Fruit fly (Drosophila melanogaster) whole organism, embryonic: ENCODE results near the gene Glg1.

Experiments used
- Bgb ChIP-seq: fragments of 200-800 bp; sonication (Bioruptor generic); IDR thresholded peaks from 2 replicates; pipeline ENCODE4 v1.3.6; 2022; ENCODE audit warnings: missing biosample characterization, missing genetic modification characterization; ENCODE audit not compliant: partially characterized antibody
- CG10267 ChIP-seq: fragments of 200-800 bp; sonication (Bioruptor generic); optimal IDR thresholded peaks from 2 replicates; lab custom pipeline; 2018; ENCODE audit warnings: missing biosample characterization, mild to moderate bottlenecking, missing genetic modification characterization, moderate library complexity
- CG12219 ChIP-seq: fragments of 200-800 bp; sonication (Bioruptor generic); optimal IDR thresholded peaks from 3 replicates; lab custom pipeline; 2018; ENCODE audit warnings: missing biosample characterization, mild to moderate bottlenecking, missing genetic modification characterization
- CG13287 ChIP-seq: fragments of 200-800 bp; sonication (Bioruptor generic); IDR thresholded peaks from 2 replicates; pipeline ENCODE4 v1.3.6; 2022; ENCODE audit warnings: missing biosample characterization, missing genetic modification characterization; ENCODE audit not compliant: partially characterized antibody
- CG1647 ChIP-seq: fragments of 200-800 bp; sonication (Bioruptor generic); optimal IDR thresholded peaks from 3 replicates; lab custom pipeline; 2016; ENCODE audit warnings: missing biosample characterization, missing genetic modification characterization
- CG17385 ChIP-seq: fragments of 200-800 bp; sonication (Bioruptor generic); optimal IDR thresholded peaks from 3 replicates; lab custom pipeline; 2018; ENCODE audit warnings: missing biosample characterization, mild to moderate bottlenecking, missing genetic modification characterization
- CG31224 ChIP-seq: fragments of 200-800 bp; sonication (Bioruptor generic); IDR thresholded peaks from 2 replicates; pipeline ENCODE4 v1.3.6; 2022; ENCODE audit warnings: missing biosample characterization, missing genetic modification characterization
- CG32772 ChIP-seq: fragments of 200-800 bp; sonication (Bioruptor generic); IDR thresholded peaks from 2 replicates; pipeline ENCODE4 v1.3.6; 2022; ENCODE audit warnings: missing biosample characterization, missing genetic modification characterization
- CG3726 ChIP-seq: fragments of 200-800 bp; sonication (Bioruptor generic); IDR thresholded peaks from 3 replicates; pipeline ENCODE4, ENCODE4 v1.3.6; 2022; ENCODE audit warnings: missing biosample characterization, missing genetic modification characterization
- CG3995 ChIP-seq: fragments of 200-800 bp; sonication (Bioruptor generic); optimal IDR thresholded peaks from 3 replicates; lab custom pipeline; 2016; ENCODE audit warnings: missing biosample characterization, missing genetic modification characterization
- CG4730 ChIP-seq: fragments of 200-800 bp; sonication (Bioruptor generic); IDR thresholded peaks from 2 replicates; pipeline ENCODE4 v1.3.6; 2022; ENCODE audit warnings: missing biosample characterization, missing genetic modification characterization
- CG5245 ChIP-seq: fragments of 200-800 bp; sonication (Bioruptor generic); optimal IDR thresholded peaks from 3 replicates; lab custom pipeline; 2016; ENCODE audit warnings: missing biosample characterization, missing genetic modification characterization
- CG7372 ChIP-seq: fragments of 200-800 bp; sonication (Bioruptor generic); IDR thresholded peaks from 2 replicates; pipeline ENCODE4 v1.3.6; 2022; ENCODE audit warnings: missing biosample characterization, missing genetic modification characterization
- CG7556 ChIP-seq: fragments of 200-800 bp; sonication (Bioruptor generic); optimal IDR thresholded peaks from 2 replicates; lab custom pipeline; 2017; ENCODE audit warnings: missing biosample characterization, mild to moderate bottlenecking, missing genetic modification characterization
- CG7987 ChIP-seq: fragments of 200-800 bp; sonication (Bioruptor generic); optimal IDR thresholded peaks from 2 replicates; lab custom pipeline; 2018; ENCODE audit warnings: missing biosample characterization, mild to moderate bottlenecking, missing genetic modification characterization, moderate library complexity
- CG9876 ChIP-seq: fragments of 200-800 bp; sonication (Bioruptor generic); optimal IDR thresholded peaks from 2 replicates; lab custom pipeline; 2016; ENCODE audit warnings: missing biosample characterization, missing genetic modification characterization
- CHES-1-like ChIP-seq: fragments of 200-800 bp; sonication (Bioruptor generic); optimal IDR thresholded peaks from 2 replicates; lab custom pipeline; 2016; ENCODE audit warnings: missing biosample characterization, missing genetic modification characterization
- D19B ChIP-seq: fragments of 200-800 bp; sonication (Bioruptor generic); optimal IDR thresholded peaks from 2 replicates; lab custom pipeline; 2017; ENCODE audit warnings: missing biosample characterization, mild to moderate bottlenecking, missing genetic modification characterization
- Dll ChIP-seq: fragments of 200-800 bp; sonication (Bioruptor generic); IDR thresholded peaks from 4 replicates; pipeline ENCODE4 v1.3.6; 2022; ENCODE audit warnings: missing biosample characterization, missing genetic modification characterization; ENCODE audit not compliant: partially characterized antibody
- Eip74EF ChIP-seq, 2 experiments: fragments of 200-800 bp in 1 of 2; fragments of >200 bp in 1 of 2; sonication (Bioruptor generic) in 1 of 2; optimal IDR thresholded peaks; 2 replicates each; lab custom pipeline; 2017 to 2019; ENCODE audit warnings: missing biosample characterization in 2 of 2, missing genetic modification characterization in 2 of 2, mild to moderate bottlenecking in 1 of 2, moderate library complexity in 1 of 2
- MESR4 ChIP-seq: fragments of 200-800 bp; sonication (Bioruptor generic); optimal IDR thresholded peaks from 2 replicates; lab custom pipeline; 2018; ENCODE audit warnings: missing biosample characterization, mild to moderate bottlenecking, missing genetic modification characterization, moderate library complexity
- Neu2 ChIP-seq: fragments of 200-800 bp; sonication (Bioruptor generic); optimal IDR thresholded peaks from 3 replicates; lab custom pipeline; 2016; ENCODE audit warnings: missing biosample characterization, missing genetic modification characterization, borderline replicate concordance
- Nf-YB ChIP-seq: fragments of 200-800 bp; sonication (Bioruptor generic); optimal IDR thresholded peaks from 3 replicates; lab custom pipeline; 2019; ENCODE audit warnings: missing biosample characterization, mild to moderate bottlenecking, missing genetic modification characterization, moderate library complexity
- Pdp1 ChIP-seq, 2 experiments: fragments of 200-800 bp; sonication (Bioruptor generic); optimal IDR thresholded peaks; 3 replicates each; lab custom pipeline; 2016; ENCODE audit warnings: missing biosample characterization in 2 of 2, missing genetic modification characterization in 2 of 2, mild to moderate bottlenecking in 1 of 2, moderate library complexity in 1 of 2
- Ravus ChIP-seq: fragments of 200-800 bp; sonication (Bioruptor generic); IDR thresholded peaks from 2 replicates; pipeline ENCODE4 v1.3.6; 2022; ENCODE audit warnings: missing biosample characterization, missing genetic modification characterization
- Sin3A ChIP-seq: fragments of >200 bp; optimal IDR thresholded peaks from 2 replicates; lab custom pipeline; 2018
- Six4 ChIP-seq: fragments of 200-800 bp; sonication (Bioruptor generic); optimal IDR thresholded peaks from 2 replicates; lab custom pipeline; 2016; ENCODE audit warnings: missing biosample characterization, missing genetic modification characterization
- Taf1 ChIP-seq: fragments of 200-800 bp; sonication (Bioruptor generic); IDR thresholded peaks from 2 replicates; pipeline ENCODE4 v1.3.6; 2022; ENCODE audit warnings: missing biosample characterization, missing genetic modification characterization
- ab ChIP-seq: fragments of 200-800 bp; sonication (Bioruptor generic); optimal IDR thresholded peaks from 2 replicates; lab custom pipeline; 2016; ENCODE audit warnings: missing biosample characterization, missing genetic modification characterization
- ash1 ChIP-seq: fragments of 200-800 bp; sonication (Bioruptor generic); optimal IDR thresholded peaks from 2 replicates; lab custom pipeline; 2018; ENCODE audit warnings: missing biosample characterization, mild to moderate bottlenecking, missing genetic modification characterization
- ato ChIP-seq: fragments of 200-800 bp; sonication (Bioruptor generic); IDR thresholded peaks from 2 replicates; pipeline ENCODE4 v1.3.6; 2022; ENCODE audit warnings: missing biosample characterization, missing genetic modification characterization; ENCODE audit not compliant: partially characterized antibody
- croc ChIP-seq: fragments of 200-800 bp; sonication (Bioruptor generic); conservative IDR thresholded peaks from 3 replicates; pipeline ENCODE4 v1.3.6; 2022; ENCODE audit warnings: missing biosample characterization, missing genetic modification characterization
- da ChIP-seq: fragments of 200-800 bp; sonication (Bioruptor generic); optimal IDR thresholded peaks from 2 replicates; lab custom pipeline; 2016; ENCODE audit warnings: missing biosample characterization, missing genetic modification characterization
- dimm ChIP-seq: fragments of 200-800 bp; sonication (Bioruptor generic); IDR thresholded peaks from 2 replicates; pipeline ENCODE4 v1.3.6; 2022; ENCODE audit warnings: missing biosample characterization, missing genetic modification characterization
- dm ChIP-seq: fragments of 200-800 bp; sonication (Bioruptor generic); optimal IDR thresholded peaks from 3 replicates; lab custom pipeline; 2016; ENCODE audit warnings: missing biosample characterization, missing genetic modification characterization
- ftz-f1 ChIP-seq: fragments of 200-800 bp; sonication (Bioruptor generic); optimal IDR thresholded peaks from 2 replicates; lab custom pipeline; 2016; ENCODE audit warnings: missing biosample characterization, missing genetic modification characterization
- fu2 ChIP-seq: fragments of 200-800 bp; sonication (Bioruptor generic); optimal IDR thresholded peaks from 2 replicates; lab custom pipeline; 2016; ENCODE audit warnings: missing biosample characterization, missing genetic modification characterization
- gfzf ChIP-seq: fragments of 200-800 bp; sonication (Bioruptor generic); optimal IDR thresholded peaks from 2 replicates; lab custom pipeline; 2016; ENCODE audit warnings: missing biosample characterization, mild to moderate bottlenecking, missing genetic modification characterization, moderate library complexity
- knrl ChIP-seq: fragments of 200-800 bp; sonication (Bioruptor generic); IDR thresholded peaks from 3 replicates; pipeline ENCODE4 v1.3.6; 2022; ENCODE audit warnings: missing biosample characterization, missing genetic modification characterization; ENCODE audit not compliant: partially characterized antibody
- lola ChIP-seq, 3 experiments: fragments of >200 bp in 2 of 3; fragments of 200-800 bp in 1 of 3; sonication (Bioruptor generic) in 1 of 3; optimal IDR thresholded peaks; 2 replicates each; lab custom pipeline; 2017 to 2019; ENCODE audit warnings: missing biosample characterization in 3 of 3, missing genetic modification characterization in 3 of 3, mild to moderate bottlenecking in 1 of 3, moderate library complexity in 1 of 3
- nau ChIP-seq: fragments of 200-800 bp; sonication (Bioruptor generic); optimal IDR thresholded peaks from 3 replicates; lab custom pipeline; 2017; ENCODE audit warnings: missing biosample characterization, mild to moderate bottlenecking, missing genetic modification characterization, missing genetic modification reagents
- pum ChIP-seq: fragments of 200-800 bp; sonication (Bioruptor generic); optimal IDR thresholded peaks from 2 replicates; lab custom pipeline; 2016; ENCODE audit warnings: missing biosample characterization, missing genetic modification characterization
- pzg ChIP-seq: fragments of 200-800 bp; sonication (Bioruptor generic); optimal IDR thresholded peaks from 3 replicates; lab custom pipeline; 2018; ENCODE audit warnings: missing biosample characterization, mild to moderate bottlenecking, missing genetic modification characterization, moderate library complexity
- repo ChIP-seq: fragments of 200-800 bp; sonication (Bioruptor generic); optimal IDR thresholded peaks from 2 replicates; lab custom pipeline; 2016; ENCODE audit warnings: missing biosample characterization, missing genetic modification characterization
- slp2 ChIP-seq: fragments of 200-800 bp; sonication (Bioruptor generic); optimal IDR thresholded peaks from 2 replicates; lab custom pipeline; 2016; ENCODE audit warnings: missing biosample characterization, missing genetic modification characterization
- sob ChIP-seq: fragments of 200-800 bp; sonication (Bioruptor generic); IDR thresholded peaks from 2 replicates; pipeline ENCODE4 v1.3.6; 2022; ENCODE audit warnings: missing biosample characterization, missing genetic modification characterization
- tx ChIP-seq: fragments of 200-800 bp; sonication (Bioruptor generic); optimal IDR thresholded peaks from 2 replicates; lab custom pipeline; 2016; ENCODE audit warnings: missing biosample characterization, missing genetic modification characterization
- wdn ChIP-seq: fragments of 200-800 bp; sonication (Bioruptor generic); IDR thresholded peaks from 2 replicates; pipeline ENCODE4 v1.3.6; 2022; ENCODE audit warnings: missing biosample characterization, missing genetic modification characterization
- zen ChIP-seq: fragments of 200-800 bp; sonication (Bioruptor generic); optimal IDR thresholded peaks from 3 replicates; lab custom pipeline; 2018; ENCODE audit warnings: missing biosample characterization, mild to moderate bottlenecking, missing genetic modification characterization, moderate library complexity
- zen2 ChIP-seq: fragments of 200-800 bp; sonication (Bioruptor generic); IDR thresholded peaks from 3 replicates; pipeline ENCODE4 v1.3.6; 2022; ENCODE audit warnings: missing biosample characterization, missing genetic modification characterization; ENCODE audit not compliant: partially characterized antibody

Gene Glg1

dm6 chr3L:21496502-21496864 lies 10.9 kb downstream of the Glg1 start (continued):
- no peak for TF ChIP-seq CG32772 (GFP tag; lab: Robert Waterston, UW)
- no peak for TF ChIP-seq wdn (GFP tag; lab: Robert Waterston, UW)
- no peak for TF ChIP-seq ash1
- TF ChIP-seq Taf1 (GFP tag; lab: Robert Waterston, UW), result no peak
- TF ChIP-seq CG10267, result no peak
- no peak for TF ChIP-seq CHES-1-like (GFP tag; lab: Kevin White, UChicago)
- TF ChIP-seq slp2 (GFP tag; lab: Kevin White, UChicago), result no peak
- no peak for TF ChIP-seq Bgb (GFP tag; lab: Robert Waterston, UW)
- no peak for TF ChIP-seq zen2
- TF ChIP-seq ftz-f1 (GFP tag; lab: Kevin White, UChicago), result peak; percentile 95
- TF ChIP-seq Dll (GFP tag; lab: Robert Waterston, UW), result no peak
- TF ChIP-seq CG7372 (GFP tag; lab: Robert Waterston, UW), result no peak
- no peak for TF ChIP-seq CG5245 (GFP tag; lab: Kevin White, UChicago)
- no peak for TF ChIP-seq Eip74EF (GFP tag; optimal IDR thresholded peaks at IDR 0.05; lab: Kevin White, UChicago)
- no peak for TF ChIP-seq dimm (GFP tag; lab: Robert Waterston, UW)

- peak; percentile 43 for TF ChIP-seq CG3995 (GFP tag; lab: Kevin White, UChicago)
- no peak for TF ChIP-seq Sin3A (lab: Kevin White, UChicago)
- peak; percentile 26; the same call in 1 of the 2 replicates for TF ChIP-seq CG13287
- no peak for TF ChIP-seq zen
- TF ChIP-seq MESR4 (GFP tag; lab: Kevin White, UChicago), result peak; percentile 55
- TF ChIP-seq CG1647 (GFP tag; lab: Kevin White, UChicago), result no peak
- TF ChIP-seq pzg (GFP tag; lab: Kevin White, UChicago), result peak; percentile 35
- no peak for TF ChIP-seq ab (GFP tag; lab: Kevin White, UChicago)
- TF ChIP-seq Pdp1 (GFP tag; optimal IDR thresholded peaks at IDR 0.05; lab: Kevin White, UChicago), result no peak
- no peak for TF ChIP-seq CG31224 (GFP tag; lab: Robert Waterston, UW)
- TF ChIP-seq CG3726 (GFP tag; lab: Robert Waterston, UW), result no peak
- no peak for TF ChIP-seq Six4 (GFP tag; lab: Kevin White, UChicago)
- no peak for TF ChIP-seq da (GFP tag; lab: Kevin White, UChicago)
- TF ChIP-seq ato (GFP tag; lab: Robert Waterston, UW), result no peak
- TF ChIP-seq CG4730, result no peak
- no peak for TF ChIP-seq nau (GFP tag; lab: Kevin White, UChicago)
- TF ChIP-seq CG9876 (GFP tag; lab: Kevin White, UChicago), result no peak
- no peak for TF ChIP-seq Neu2 (GFP tag; lab: Kevin White, UChicago)
- no peak for TF ChIP-seq fu2 (GFP tag; lab: Kevin White, UChicago)
- TF ChIP-seq dm, result peak; percentile 38
- TF ChIP-seq CG12219 (GFP tag; lab: Kevin White, UChicago), result no peak
- no peak for TF ChIP-seq CG7556
- TF ChIP-seq croc (GFP tag; lab: Robert Waterston, UW), result no peak
- no peak for TF ChIP-seq sob (GFP tag; lab: Robert Waterston, UW)
- TF ChIP-seq gfzf (GFP tag; lab: Kevin White, UChicago), result peak; percentile 67
- no peak for TF ChIP-seq CG17385 (GFP tag; lab: Kevin White, UChicago)
- TF ChIP-seq repo (GFP tag; lab: Kevin White, UChicago), result no peak
- no peak for TF ChIP-seq knrl
- no peak for TF ChIP-seq D19B (GFP tag; lab: Kevin White, UChicago)
- TF ChIP-seq lola (GFP tag; optimal IDR thresholded peaks at IDR 0.05; lab: Kevin White, UChicago), result no peak
- no peak for TF ChIP-seq Nf-YB (GFP tag; lab: Kevin White, UChicago)
- TF ChIP-seq pum, result no peak
- TF ChIP-seq Ravus (GFP tag; lab: Robert Waterston, UW), result no peak
- TF ChIP-seq tx, result no peak
- TF ChIP-seq CG7987, result no peak
Observed at dm6 chr3L:21492723-21493316, 14.5 kb downstream of the Glg1 start, which contains the start of the genes CG7202 and CG7519. TSS of gene CG7202 (minus strand) at chr3L:21492773. TSS of gene CG7519 (plus strand) at chr3L:21493083.
